Fruit fly (Drosophila melanogaster) whole organism: ENCODE measurements around the gene Act87E.

ENCODE experiments used
- CG8478 ChIP-seq: fragments of >200 bp; optimal IDR thresholded peaks from 2 replicates; lab custom pipeline; 2018; ENCODE audit warnings: inconsistent platforms
- Dll ChIP-seq: fragments of >200 bp; optimal IDR thresholded peaks from 2 replicates; lab custom pipeline; 2017
- EcR ChIP-seq, 2 experiments: fragments of >200 bp; optimal IDR thresholded peaks; 2 replicates each; lab custom pipeline; 2017; ENCODE audit warnings: missing biosample characterization in 2 of 2, missing genetic modification characterization in 2 of 2, missing genetic modification reagents in 2 of 2
- pan ChIP-seq: fragments of >200 bp; optimal IDR thresholded peaks from 2 replicates; lab custom pipeline; 2017
- psq ChIP-seq: fragments of >200 bp; optimal IDR thresholded peaks from 2 replicates; lab custom pipeline; 2017
- usp ChIP-seq: fragments of >200 bp; optimal IDR thresholded peaks from 2 replicates; lab custom pipeline; 2017; ENCODE audit warnings: missing biosample characterization, missing genetic modification characterization, mixed read lengths

- TF ChIP-seq EcR (GFP tag; optimal IDR thresholded peaks at IDR 0.05; lab: Kevin White, UChicago), result no peak
- no peak for TF ChIP-seq CG8478 (lab: Kevin White, UChicago)
- no peak for TF ChIP-seq psq (lab: Kevin White, UChicago)
- TF ChIP-seq usp (GFP tag; lab: Kevin White, UChicago), result no peak
- no peak for TF ChIP-seq pan
- TF ChIP-seq Dll, result no peak
Observed at dm6 chr3R:13397535-13397934, 28.2 kb upstream of the Act87E start, which contains the start of gene CG14377.
